Fruit fly (Drosophila melanogaster) whole organism, embryonic: ENCODE data around the gene CG13601.

ENCODE experiments used
- Asciz ChIP-seq: fragments of 200-800 bp; sonication (Bioruptor generic); optimal IDR thresholded peaks from 2 replicates; lab custom pipeline; 2017; ENCODE audit warnings: missing biosample characterization, mild to moderate bottlenecking, missing genetic modification characterization, missing genetic modification reagents
- Blimp-1 ChIP-seq: fragments of 200-800 bp; sonication (Bioruptor generic); optimal IDR thresholded peaks from 3 replicates; lab custom pipeline; 2018; ENCODE audit warnings: missing biosample characterization, missing genetic modification characterization, mild to moderate bottlenecking, moderate library complexity, missing genetic modification reagents
- CG12942 ChIP-seq: fragments of 200-800 bp; sonication (Bioruptor generic); optimal IDR thresholded peaks from 3 replicates; lab custom pipeline; 2016; ENCODE audit warnings: missing biosample characterization, missing genetic modification characterization
- CG13296 ChIP-seq: fragments of 200-800 bp; sonication (Bioruptor generic); optimal IDR thresholded peaks from 3 replicates; lab custom pipeline; 2018; ENCODE audit warnings: missing biosample characterization, mild to moderate bottlenecking, missing genetic modification characterization
- CG13424 ChIP-seq: fragments of 200-800 bp; sonication (Bioruptor generic); optimal IDR thresholded peaks from 2 replicates; lab custom pipeline; 2019; ENCODE audit warnings: missing biosample characterization, mild to moderate bottlenecking, missing genetic modification characterization, moderate library complexity
- CG15269 ChIP-seq: fragments of 200-800 bp; sonication (Bioruptor generic); optimal IDR thresholded peaks from 2 replicates; lab custom pipeline; 2018; ENCODE audit warnings: missing biosample characterization, mild to moderate bottlenecking, missing genetic modification characterization, moderate library complexity
- CG16863 ChIP-seq: fragments of 200-800 bp; sonication (Bioruptor generic); optimal IDR thresholded peaks from 3 replicates; lab custom pipeline; 2016; ENCODE audit warnings: missing biosample characterization, missing genetic modification characterization
- CG2120 ChIP-seq: fragments of 200-800 bp; sonication (Bioruptor generic); optimal IDR thresholded peaks from 3 replicates; lab custom pipeline; 2016; ENCODE audit warnings: missing biosample characterization, missing genetic modification characterization
- CG31441 ChIP-seq: fragments of 200-800 bp; sonication (Bioruptor generic); IDR thresholded peaks from 2 replicates; pipeline ENCODE4 v1.3.6; 2022; ENCODE audit warnings: missing biosample characterization, missing genetic modification characterization
- CG33213 ChIP-seq: fragments of 200-800 bp; sonication (Bioruptor generic); optimal IDR thresholded peaks from 3 replicates; lab custom pipeline; 2016; ENCODE audit warnings: missing biosample characterization, missing genetic modification characterization
- CG4730 ChIP-seq: fragments of 200-800 bp; sonication (Bioruptor generic); IDR thresholded peaks from 2 replicates; pipeline ENCODE4 v1.3.6; 2022; ENCODE audit warnings: missing biosample characterization, missing genetic modification characterization
- CG4854 ChIP-seq: fragments of 200-800 bp; sonication (Bioruptor generic); optimal IDR thresholded peaks from 2 replicates; lab custom pipeline; 2016; ENCODE audit warnings: missing biosample characterization, missing genetic modification characterization, inconsistent platforms
- CG6654 ChIP-seq: fragments of 200-800 bp; sonication (Bioruptor generic); optimal IDR thresholded peaks from 2 replicates; lab custom pipeline; 2017; ENCODE audit warnings: missing biosample characterization, mild to moderate bottlenecking, missing genetic modification characterization
- CG6689 ChIP-seq: fragments of 200-800 bp; sonication (Bioruptor generic); IDR thresholded peaks from 2 replicates; pipeline ENCODE4 v1.3.6; 2022; ENCODE audit warnings: missing biosample characterization, missing genetic modification characterization
- CG9797 ChIP-seq: fragments of 200-800 bp; sonication (Bioruptor generic); optimal IDR thresholded peaks from 3 replicates; lab custom pipeline; 2018; ENCODE audit warnings: missing biosample characterization, mild to moderate bottlenecking, missing genetic modification characterization
- CTCF ChIP-seq: fragments of 200-800 bp; sonication (Bioruptor generic); optimal IDR thresholded peaks from 2 replicates; lab custom pipeline; 2017; ENCODE audit warnings: missing biosample characterization, mild to moderate bottlenecking, missing genetic modification characterization, moderate library complexity
- D19A ChIP-seq: fragments of 200-800 bp; optimal IDR thresholded peaks from 3 replicates; lab custom pipeline; 2019; ENCODE audit warnings: missing biosample characterization, mild to moderate bottlenecking, missing genetic modification characterization, moderate library complexity
- Dad ChIP-seq: fragments of 200-800 bp; sonication (Bioruptor generic); optimal IDR thresholded peaks from 3 replicates; lab custom pipeline; 2016; ENCODE audit warnings: missing biosample characterization, missing genetic modification characterization
- Doc2 ChIP-seq: fragments of 200-800 bp; sonication (Bioruptor generic); IDR thresholded peaks from 2 replicates; pipeline ENCODE4 v1.3.6; 2022; ENCODE audit warnings: missing biosample characterization, missing genetic modification characterization
- ERR ChIP-seq: fragments of 200-800 bp; sonication (Bioruptor generic); optimal IDR thresholded peaks from 2 replicates; lab custom pipeline; 2016; ENCODE audit warnings: missing biosample characterization, missing genetic modification characterization
- Elba2 ChIP-seq: fragments of 200-800 bp; sonication (Bioruptor generic); optimal IDR thresholded peaks from 3 replicates; lab custom pipeline; 2016; ENCODE audit warnings: missing biosample characterization, missing genetic modification characterization
- HHEX ChIP-seq: fragments of 200-800 bp; sonication (Bioruptor generic); optimal IDR thresholded peaks from 3 replicates; lab custom pipeline; 2017; ENCODE audit warnings: missing biosample characterization, mild to moderate bottlenecking, missing genetic modification characterization, missing genetic modification reagents
- MESR4 ChIP-seq: fragments of 200-800 bp; sonication (Bioruptor generic); optimal IDR thresholded peaks from 2 replicates; lab custom pipeline; 2018; ENCODE audit warnings: missing biosample characterization, mild to moderate bottlenecking, missing genetic modification characterization, moderate library complexity
- Meics ChIP-seq: fragments of 200-800 bp; sonication (Bioruptor generic); optimal IDR thresholded peaks from 2 replicates; lab custom pipeline; 2017; ENCODE audit warnings: missing biosample characterization, mild to moderate bottlenecking, missing genetic modification characterization
- NFAT ChIP-seq: fragments of 200-800 bp; sonication (Bioruptor generic); IDR thresholded peaks from 2 replicates; pipeline ENCODE4 v1.3.6; 2022; ENCODE audit warnings: missing biosample characterization, missing genetic modification characterization
- Nf-YA ChIP-seq: fragments of 200-800 bp; sonication (Bioruptor generic); IDR thresholded peaks from 2 replicates; pipeline ENCODE4 v1.3.6; 2022; ENCODE audit warnings: missing biosample characterization, missing genetic modification characterization
- Nf-YC ChIP-seq: fragments of 200-800 bp; optimal IDR thresholded peaks from 3 replicates; lab custom pipeline; 2019; ENCODE audit warnings: missing biosample characterization, mild to moderate bottlenecking, missing genetic modification characterization, moderate library complexity
- Opbp ChIP-seq: fragments of 200-800 bp; sonication (Bioruptor generic); IDR thresholded peaks from 3 replicates; pipeline ENCODE4 v1.3.6; 2022; ENCODE audit warnings: missing biosample characterization, missing genetic modification characterization; ENCODE audit not compliant: partially characterized antibody
- Sry-β ChIP-seq: fragments of 200-800 bp; sonication (Bioruptor generic); optimal IDR thresholded peaks from 2 replicates; lab custom pipeline; 2018; ENCODE audit warnings: missing biosample characterization, mild to moderate bottlenecking, missing genetic modification characterization, moderate library complexity
- YL-1 ChIP-seq: fragments of 200-800 bp; sonication (Bioruptor generic); optimal IDR thresholded peaks from 3 replicates; lab custom pipeline; 2017; ENCODE audit warnings: missing biosample characterization, mild to moderate bottlenecking, missing genetic modification characterization
- amos ChIP-seq: fragments of 200-800 bp; sonication (Bioruptor generic); IDR thresholded peaks from 2 replicates; pipeline ENCODE4 v1.3.6; 2022; ENCODE audit warnings: missing biosample characterization, missing genetic modification characterization; ENCODE audit not compliant: partially characterized antibody
- ato ChIP-seq: fragments of 200-800 bp; sonication (Bioruptor generic); IDR thresholded peaks from 2 replicates; pipeline ENCODE4 v1.3.6; 2022; ENCODE audit warnings: missing biosample characterization, missing genetic modification characterization; ENCODE audit not compliant: partially characterized antibody
- bbx ChIP-seq: fragments of 200-800 bp; sonication (Bioruptor generic); IDR thresholded peaks from 2 replicates; pipeline ENCODE4 v1.3.6; 2022; ENCODE audit warnings: missing biosample characterization, missing genetic modification characterization; ENCODE audit not compliant: partially characterized antibody
- bigmax ChIP-seq: fragments of 200-800 bp; sonication (Bioruptor generic); optimal IDR thresholded peaks from 2 replicates; lab custom pipeline; 2018; ENCODE audit warnings: missing biosample characterization, mild to moderate bottlenecking, missing genetic modification characterization
- dati ChIP-seq: fragments of 200-800 bp; sonication (Bioruptor generic); IDR thresholded peaks from 2 replicates; pipeline ENCODE4 v1.3.6; 2022; ENCODE audit warnings: missing biosample characterization, missing genetic modification characterization
- dmrt11E ChIP-seq: fragments of 200-800 bp; sonication (Bioruptor generic); optimal IDR thresholded peaks from 3 replicates; lab custom pipeline; 2018; ENCODE audit warnings: missing biosample characterization, mild to moderate bottlenecking, missing genetic modification characterization, moderate library complexity
- eve ChIP-seq, 2 experiments: fragments of >200 bp; optimal IDR thresholded peaks; 2 replicates each; lab custom pipeline; 2017; ENCODE audit warnings: missing biosample characterization in 2 of 2, missing genetic modification characterization in 2 of 2
- hb ChIP-seq: fragments of 200-800 bp; sonication (Bioruptor generic); IDR thresholded peaks from 3 replicates; pipeline ENCODE4 v1.3.6; 2022; ENCODE audit warnings: missing biosample characterization, missing genetic modification characterization; ENCODE audit not compliant: partially characterized antibody
- jigr1 ChIP-seq: fragments of 200-800 bp; sonication (Bioruptor generic); IDR thresholded peaks from 3 replicates; pipeline ENCODE4 v1.3.6; 2022; ENCODE audit warnings: missing biosample characterization, missing genetic modification characterization
- lbe ChIP-seq: fragments of 200-800 bp; sonication (Bioruptor generic); optimal IDR thresholded peaks from 2 replicates; lab custom pipeline; 2016; ENCODE audit warnings: missing biosample characterization, mild to moderate bottlenecking, missing genetic modification characterization
- mld ChIP-seq: fragments of 200-800 bp; sonication (Bioruptor generic); IDR thresholded peaks from 3 replicates; pipeline ENCODE4 v1.3.6; 2022; ENCODE audit warnings: missing biosample characterization, missing genetic modification characterization; ENCODE audit not compliant: partially characterized antibody
- org-1 ChIP-seq: fragments of 200-800 bp; sonication (Bioruptor generic); optimal IDR thresholded peaks from 2 replicates; lab custom pipeline; 2017; ENCODE audit warnings: missing biosample characterization, missing genetic modification characterization
- otp ChIP-seq: fragments of 200-800 bp; sonication (Bioruptor generic); IDR thresholded peaks from 3 replicates; pipeline ENCODE4, ENCODE4 v1.3.6; 2022; ENCODE audit warnings: missing biosample characterization, missing genetic modification characterization
- phol ChIP-seq: fragments of 200-800 bp; sonication (Bioruptor generic); optimal IDR thresholded peaks from 3 replicates; lab custom pipeline; 2018; ENCODE audit warnings: missing biosample characterization, mild to moderate bottlenecking, missing genetic modification characterization, moderate library complexity
- repo ChIP-seq: fragments of 200-800 bp; sonication (Bioruptor generic); optimal IDR thresholded peaks from 2 replicates; lab custom pipeline; 2016; ENCODE audit warnings: missing biosample characterization, missing genetic modification characterization
- run ChIP-seq: fragments of 200-800 bp; sonication (Bioruptor generic); optimal IDR thresholded peaks from 3 replicates; lab custom pipeline; 2018; ENCODE audit warnings: missing biosample characterization, mild to moderate bottlenecking, missing genetic modification characterization
- sc ChIP-seq, 3 experiments: fragments of >200 bp in 2 of 3; fragments of 200-800 bp in 1 of 3; sonication (Bioruptor generic) in 1 of 3; optimal IDR thresholded peaks; 2 replicates in 2 of 3; 3 replicates in 1 of 3; lab custom pipeline; 2017; ENCODE audit warnings: mild to moderate bottlenecking in 1 of 3, missing biosample characterization in 1 of 3, missing genetic modification characterization in 1 of 3, missing genetic modification reagents in 1 of 3
- stc ChIP-seq: fragments of 200-800 bp; sonication (Bioruptor generic); IDR thresholded peaks from 2 replicates; pipeline ENCODE4 v1.3.6; 2022; ENCODE audit warnings: missing biosample characterization, missing genetic modification characterization
- stwl ChIP-seq: fragments of 200-800 bp; sonication (Bioruptor generic); optimal IDR thresholded peaks from 3 replicates; lab custom pipeline; 2018; ENCODE audit warnings: missing biosample characterization, mild to moderate bottlenecking, missing genetic modification characterization, moderate library complexity
- toy ChIP-seq: fragments of 200-800 bp; sonication (Bioruptor generic); IDR thresholded peaks from 2 replicates; pipeline ENCODE4 v1.3.6; 2022; ENCODE audit warnings: missing biosample characterization, missing genetic modification characterization
- zf30C ChIP-seq: fragments of 200-800 bp; sonication (Bioruptor generic); optimal IDR thresholded peaks from 3 replicates; lab custom pipeline; 2018; ENCODE audit warnings: missing biosample characterization, mild to moderate bottlenecking, missing genetic modification characterization

Gene CG13601

DNA sequence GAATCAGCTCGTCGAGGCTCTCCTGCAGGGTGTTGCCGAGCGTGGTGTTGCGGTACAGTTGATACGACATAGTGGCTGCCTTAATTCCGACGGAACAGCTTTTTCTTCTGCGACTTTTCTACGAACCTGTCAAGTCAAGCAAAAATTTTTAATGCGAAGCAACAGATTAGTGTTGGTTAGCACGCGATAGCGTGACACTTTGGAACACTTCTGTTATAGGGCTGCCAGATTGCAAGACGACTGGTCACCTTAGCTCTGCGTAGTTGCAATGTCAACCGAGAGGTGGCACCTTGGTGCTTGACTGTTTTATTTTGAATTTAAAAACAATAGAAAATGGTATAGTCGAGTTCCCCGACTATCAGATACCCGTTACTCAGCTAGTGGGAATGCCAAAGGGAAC lies 36.5 kb downstream of the CG13601 start, which contains the start of gene TfIIA-S (continued):
- TF ChIP-seq otp (GFP tag; lab: Robert Waterston, UW) (no peak), YL-1 (peak; percentile 92), CG13296 (GFP tag; lab: Kevin White, UChicago) (no peak), bigmax (GFP tag; lab: Kevin White, UChicago) (peak; percentile 58), CG6689 (GFP tag; lab: Robert Waterston, UW) (no peak), repo (GFP tag; lab: Kevin White, UChicago) (peak; percentile 86), dmrt11E (tag; lab: Kevin White, UChicago) (peak; percentile 36), org-1 (GFP tag; lab: Kevin White, UChicago) (peak; percentile 54), stc (GFP tag; lab: Robert Waterston, UW) (no peak), sc (optimal IDR thresholded peaks at IDR 0.05; lab: Kevin White, UChicago) (no peak), sc (GFP tag; optimal IDR thresholded peaks at IDR 0.05; lab: Kevin White, UChicago) (no peak), Elba2 (GFP tag; lab: Kevin White, UChicago) (peak; percentile 34), Opbp (GFP tag; lab: Robert Waterston, UW) (no peak), CG31441 (no peak), mld (GFP tag; lab: Robert Waterston, UW) (no peak), CG16863 (GFP tag; lab: Kevin White, UChicago) (peak; percentile 63), Sry-β (no peak), eve (GFP tag; optimal IDR thresholded peaks at IDR 0.05; lab: Kevin White, UChicago) (no peak), CG12942 (GFP tag; lab: Kevin White, UChicago) (peak; percentile 78), Meics (GFP tag; lab: Kevin White, UChicago) (peak; percentile 72), run (no peak), MESR4 (GFP tag; lab: Kevin White, UChicago) (peak; percentile 94), phol (tag; lab: Kevin White, UChicago) (peak; percentile 72), amos (GFP tag; lab: Robert Waterston, UW) (no peak), dati (GFP tag; lab: Robert Waterston, UW) (no peak), CG2120 (GFP tag; lab: Kevin White, UChicago) (peak; percentile 91), CG9797 (GFP tag; lab: Kevin White, UChicago) (peak; percentile 86), stwl (tag; lab: Kevin White, UChicago) (peak; percentile 94), bbx (GFP tag; lab: Robert Waterston, UW) (no peak), Nf-YA (GFP tag; lab: Robert Waterston, UW) (no peak), Blimp-1 (GFP tag; lab: Kevin White, UChicago) (no peak), D19A (tag; lab: Kevin White, UChicago) (no peak), NFAT (no peak), ERR (GFP tag; lab: Kevin White, UChicago) (peak; percentile 86), CG4854 (GFP tag; lab: Kevin White, UChicago) (peak; percentile 68), CG33213 (GFP tag; lab: Kevin White, UChicago) (peak; percentile 94), CG6654 (GFP tag; lab: Kevin White, UChicago) (no peak), lbe (GFP tag; lab: Kevin White, UChicago) (peak; percentile 74), toy (GFP tag; lab: Robert Waterston, UW) (no peak), Asciz (GFP tag; lab: Kevin White, UChicago) (peak; percentile 42), Nf-YC (tag; lab: Kevin White, UChicago) (peak; percentile 56), CG4730 (GFP tag; lab: Robert Waterston, UW) (no peak), jigr1 (no peak), CG15269 (tag; lab: Kevin White, UChicago) (peak; percentile 31), CG13424 (tag; lab: Kevin White, UChicago) (peak; percentile 56), CTCF (GFP tag; lab: Kevin White, UChicago) (peak; percentile 97), hb (GFP tag; lab: Robert Waterston, UW) (no peak), ato (GFP tag; lab: Robert Waterston, UW) (no peak), Doc2 (GFP tag; lab: Robert Waterston, UW) (no peak), zf30C (GFP tag; lab: Kevin White, UChicago) (no peak), HHEX (GFP tag; lab: Kevin White, UChicago) (peak; percentile 71), Dad (GFP tag; lab: Kevin White, UChicago) (peak; percentile 64)
